Worm (Caenorhabditis elegans) whole organism, L3 larva: Measurements from ENCODE around the gene rha-1.

Experiments
- R02D3.7 ChIP-seq: fragments of 150-350 bp; optimal IDR thresholded peaks from 2 replicates; lab custom pipeline; 2014; ENCODE audit warnings: missing biosample characterization, missing genetic modification characterization
- ama-1 ChIP-seq: fragments of 150-350 bp; optimal IDR thresholded peaks from 2 replicates; lab custom pipeline; 2018
- ceh-28 ChIP-seq: fragments of 150-350 bp; optimal IDR thresholded peaks from 2 replicates; lab custom pipeline; 2014; ENCODE audit warnings: missing biosample characterization, missing genetic modification reagents, missing genetic modification characterization
- ceh-9 ChIP-seq: sonication (generic microtip); optimal IDR thresholded peaks from 2 replicates; lab custom pipeline; 2018; ENCODE audit warnings: missing biosample characterization, missing genetic modification characterization
- egl-5 ChIP-seq: fragments of 150-350 bp; optimal IDR thresholded peaks from 2 replicates; lab custom pipeline; 2017; ENCODE audit warnings: missing biosample characterization, missing genetic modification reagents, missing genetic modification characterization, inconsistent platforms
- elt-1 ChIP-seq: fragments of 150-350 bp; optimal IDR thresholded peaks from 2 replicates; lab custom pipeline; 2014; ENCODE audit warnings: missing biosample characterization, missing genetic modification characterization
- elt-2 ChIP-seq: sonication (generic microtip); optimal IDR thresholded peaks from 2 replicates; lab custom pipeline; 2016; ENCODE audit warnings: missing genetic modification reagents, mild to moderate bottlenecking, missing genetic modification characterization, missing compliant biosample characterization
- eor-1 ChIP-seq, 2 experiments: fragments of 150-350 bp; optimal IDR thresholded peaks; 2 replicates each; lab custom pipeline; 2014 to 2018; ENCODE audit warnings: missing biosample characterization in 2 of 2, missing genetic modification characterization in 2 of 2
- fkh-10 ChIP-seq: sonication (generic microtip); optimal IDR thresholded peaks from 2 replicates; lab custom pipeline; 2017; ENCODE audit warnings: missing biosample characterization, missing genetic modification reagents, missing genetic modification characterization
- fos-1 ChIP-seq: fragments of 150-350 bp; optimal IDR thresholded peaks from 2 replicates; lab custom pipeline; 2014; ENCODE audit warnings: missing biosample characterization, missing genetic modification characterization
- hmg-11 ChIP-seq: sonication (generic microtip); optimal IDR thresholded peaks from 2 replicates; lab custom pipeline; 2016; ENCODE audit warnings: missing genetic modification characterization, missing compliant biosample characterization
- lsy-12 ChIP-seq: sonication (generic microtip); optimal IDR thresholded peaks from 2 replicates; lab custom pipeline; 2016; ENCODE audit warnings: mild to moderate bottlenecking, missing genetic modification characterization, missing compliant biosample characterization
- mdl-1 ChIP-seq: fragments of 150-350 bp; optimal IDR thresholded peaks from 2 replicates; lab custom pipeline; 2014; ENCODE audit warnings: missing biosample characterization, missing genetic modification characterization
- mml-1 ChIP-seq: fragments of 150-350 bp; sonication (generic microtip); optimal IDR thresholded peaks from 3 replicates; lab custom pipeline; 2014; ENCODE audit warnings: missing biosample characterization, missing genetic modification characterization
- nhr-11 ChIP-seq: fragments of 150-350 bp; optimal IDR thresholded peaks from 2 replicates; lab custom pipeline; 2014; ENCODE audit warnings: missing biosample characterization, missing genetic modification characterization
- nhr-23 ChIP-seq: fragments of 150-350 bp; optimal IDR thresholded peaks from 2 replicates; lab custom pipeline; 2014; ENCODE audit warnings: missing biosample characterization, missing genetic modification reagents, missing genetic modification characterization
- nhr-237 ChIP-seq: fragments of 150-350 bp; optimal IDR thresholded peaks from 2 replicates; lab custom pipeline; 2014; ENCODE audit warnings: missing biosample characterization, missing genetic modification characterization
- nhr-25 ChIP-seq: sonication (generic microtip); optimal IDR thresholded peaks from 2 replicates; lab custom pipeline; 2017; ENCODE audit warnings: missing biosample characterization, missing genetic modification characterization
- nhr-28 ChIP-seq: fragments of 150-350 bp; optimal IDR thresholded peaks from 2 replicates; lab custom pipeline; 2014; ENCODE audit warnings: missing biosample characterization, missing genetic modification characterization
- nhr-43 ChIP-seq: sonication (generic microtip); optimal IDR thresholded peaks from 2 replicates; lab custom pipeline; 2016; ENCODE audit warnings: mild to moderate bottlenecking, missing genetic modification characterization, missing compliant biosample characterization; ENCODE audit not compliant: poor library complexity, severe bottlenecking
- nhr-67 ChIP-seq: fragments of 150-350 bp; optimal IDR thresholded peaks from 2 replicates; lab custom pipeline; 2014; ENCODE audit warnings: missing biosample characterization, missing genetic modification characterization
- nhr-76 ChIP-seq: fragments of 150-350 bp; sonication (generic microtip); optimal IDR thresholded peaks from 5 replicates; lab custom pipeline; 2014; ENCODE audit warnings: missing biosample characterization, missing genetic modification characterization
- nhr-77 ChIP-seq: fragments of 150-350 bp; optimal IDR thresholded peaks from 2 replicates; lab custom pipeline; 2014; ENCODE audit warnings: missing biosample characterization, missing genetic modification characterization
- pha-4 ChIP-seq: fragments of 150-350 bp; optimal IDR thresholded peaks from 2 replicates; lab custom pipeline; 2014; ENCODE audit warnings: missing biosample characterization, missing genetic modification reagents, missing genetic modification characterization
- pqm-1 ChIP-seq: fragments of 150-350 bp; optimal IDR thresholded peaks from 2 replicates; lab custom pipeline; 2017; ENCODE audit warnings: missing biosample characterization, missing genetic modification characterization, inconsistent platforms
- sea-2 ChIP-seq: fragments of 150-350 bp; sonication (generic microtip); optimal IDR thresholded peaks from 4 replicates; lab custom pipeline; 2014; ENCODE audit warnings: missing biosample characterization, missing genetic modification reagents, missing genetic modification characterization
- snpc-4 ChIP-seq: fragments of 150-350 bp; optimal IDR thresholded peaks from 2 replicates; lab custom pipeline; 2014; ENCODE audit warnings: missing biosample characterization, missing genetic modification characterization
- unc-62 ChIP-seq: fragments of 150-350 bp; sonication (generic microtip); optimal IDR thresholded peaks from 4 replicates; lab custom pipeline; 2014; ENCODE audit warnings: missing biosample characterization, missing genetic modification reagents, missing genetic modification characterization
- ztf-11 ChIP-seq: fragments of 150-350 bp; optimal IDR thresholded peaks from 2 replicates; lab custom pipeline; 2014; ENCODE audit warnings: missing biosample characterization, missing genetic modification characterization
- ztf-4 ChIP-seq: fragments of 150-350 bp; optimal IDR thresholded peaks from 2 replicates; lab custom pipeline; 2014; ENCODE audit warnings: missing biosample characterization, missing genetic modification characterization

Gene rha-1

DNA sequence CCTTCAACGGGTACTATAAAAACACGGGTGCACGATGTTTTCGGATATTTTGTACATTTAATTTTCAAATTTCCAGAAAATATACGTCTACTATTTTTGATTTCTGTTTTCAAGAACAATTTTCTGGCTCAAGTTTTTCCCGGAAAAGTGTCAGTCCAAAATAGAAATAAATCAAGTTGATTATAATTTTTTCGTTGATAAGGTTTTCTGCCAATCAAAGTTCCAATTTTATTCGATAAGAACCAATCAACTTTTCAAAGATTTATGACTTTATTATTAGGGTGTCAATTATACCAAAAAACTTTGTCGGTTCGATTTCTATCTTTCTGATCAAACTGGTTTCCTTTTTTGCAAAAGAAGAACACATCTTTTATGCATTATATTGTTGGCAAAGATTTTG is 31.2 kb upstream of the rha-1 start:
- TF ChIP-seq elt-2 (tag; lab: Kevin White, UChicago) (peak; percentile 8), nhr-67 (tag; lab: Kevin White, UChicago) (no peak)

DNA sequence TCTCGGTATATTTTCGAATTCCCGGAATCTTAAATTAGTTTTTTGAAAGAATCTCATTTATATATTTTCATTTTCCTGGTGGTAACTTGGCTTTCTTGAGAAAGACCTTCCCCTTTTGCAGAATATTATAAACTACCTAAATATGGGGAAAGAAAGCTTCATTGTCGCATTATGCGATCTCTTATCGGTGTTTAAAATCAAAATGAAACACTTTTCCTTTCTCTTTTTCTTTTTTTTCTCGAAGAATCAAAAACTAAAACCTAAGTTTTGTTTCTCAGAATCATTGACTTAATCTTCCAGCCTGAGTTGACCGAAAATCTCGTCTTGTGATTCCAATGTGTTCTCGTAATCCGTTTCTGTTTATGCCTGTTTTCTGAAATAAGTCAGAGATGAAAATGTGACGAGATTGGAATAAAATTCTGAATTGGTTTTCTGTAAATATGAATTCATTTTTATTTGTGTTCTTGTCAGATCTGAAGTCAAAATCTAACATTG is 29.1 kb upstream of the rha-1 start:
- TF ChIP-seq nhr-237 (tag; lab: Kevin White, UChicago): no peak
- TF ChIP-seq nhr-23 (tag; lab: Kevin White, UChicago): no peak
- TF ChIP-seq nhr-43: no peak
- peak; percentile 95 for TF ChIP-seq elt-1
- no peak for TF ChIP-seq ztf-4 (tag; lab: Kevin White, UChicago)
- TF ChIP-seq pha-4: no peak
- TF ChIP-seq egl-5 (tag; lab: Kevin White, UChicago): no peak
- TF ChIP-seq sea-2 (GFP tag; lab: Kevin White, UChicago): no peak

ce11 chrII:8911929-8912328 is 28.5 kb upstream of the rha-1 start, which contains the start of gene B0457.4:
TSS of gene B0457.4 (minus strand) at chrII:8912029.
- TF ChIP-seq egl-5 (tag; lab: Kevin White, UChicago) (no peak), pqm-1 (tag; lab: Kevin White, UChicago) (no peak), elt-2 (tag; lab: Kevin White, UChicago) (no peak), fos-1 (tag; lab: Kevin White, UChicago) (no peak), pha-4 (no peak), nhr-76 (no peak), hmg-11 (tag; lab: Kevin White, UChicago) (no peak), nhr-23 (tag; lab: Kevin White, UChicago) (no peak), snpc-4 (tag; lab: Kevin White, UChicago) (no peak), sea-2 (GFP tag; lab: Kevin White, UChicago) (no peak), nhr-77 (tag; lab: Kevin White, UChicago) (no peak), ceh-28 (no peak), mml-1 (tag; lab: Kevin White, UChicago) (no peak), nhr-11 (tag; lab: Kevin White, UChicago) (no peak), ceh-9 (tag; lab: Kevin White, UChicago) (no peak)

DNA sequence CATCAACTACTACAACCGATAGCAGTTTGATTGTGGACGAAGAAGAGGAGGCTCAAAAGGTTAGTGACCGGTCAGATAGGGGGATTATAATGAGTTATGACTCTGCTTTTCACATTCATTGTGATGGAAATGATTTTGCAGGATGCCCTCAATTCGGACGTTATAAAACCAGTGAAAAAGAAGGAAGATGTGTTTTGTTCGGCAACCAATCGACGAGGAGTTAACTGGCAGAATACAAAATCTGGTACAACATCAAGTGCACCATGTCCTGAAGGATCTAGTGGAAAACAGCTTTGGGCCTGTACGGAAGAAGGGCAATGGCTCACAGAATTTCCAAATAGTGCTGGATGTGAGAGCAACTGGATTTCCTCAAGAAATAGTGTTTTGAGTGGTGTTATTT is 20.4 kb upstream of the rha-1 start:
- TF ChIP-seq eor-1 (tag; optimal IDR thresholded peaks at IDR 0.05; lab: Kevin White, UChicago): no peak
- TF ChIP-seq ztf-11 (tag; lab: Kevin White, UChicago): no peak
- TF ChIP-seq ztf-4 (tag; lab: Kevin White, UChicago): no peak
- TF ChIP-seq nhr-76: no peak
- no peak for TF ChIP-seq ceh-28
- TF ChIP-seq lsy-12: no peak
- TF ChIP-seq nhr-43: no peak
- no peak for TF ChIP-seq mdl-1
- TF ChIP-seq R02D3.7: no peak

DNA sequence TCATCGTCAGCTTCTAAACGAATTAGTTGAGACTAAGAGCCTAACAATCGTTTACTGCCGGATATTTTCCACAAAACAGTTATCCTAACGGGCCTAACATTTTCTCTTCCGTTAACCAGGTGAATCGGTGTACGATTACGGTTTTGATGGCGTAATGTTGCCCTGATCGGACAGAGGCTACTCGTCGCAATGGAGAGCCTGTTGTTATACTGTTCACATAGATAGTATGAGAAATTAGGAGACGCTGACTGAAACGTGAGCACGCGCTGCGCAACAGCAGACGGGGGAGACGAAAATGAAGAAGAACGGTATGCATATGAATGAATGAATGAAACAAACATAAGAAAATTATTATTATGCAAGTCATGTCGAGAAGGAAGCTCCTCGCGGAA is 15.9 kb upstream of the rha-1 start:
- TF ChIP-seq pha-4 (no peak), sea-2 (GFP tag; lab: Kevin White, UChicago) (no peak), nhr-11 (tag; lab: Kevin White, UChicago) (no peak), fkh-10 (GFP tag; lab: Kevin White, UChicago) (no peak), nhr-67 (tag; lab: Kevin White, UChicago) (no peak)
- TF ChIP-seq, all 47 proteins: peak for 0

DNA sequence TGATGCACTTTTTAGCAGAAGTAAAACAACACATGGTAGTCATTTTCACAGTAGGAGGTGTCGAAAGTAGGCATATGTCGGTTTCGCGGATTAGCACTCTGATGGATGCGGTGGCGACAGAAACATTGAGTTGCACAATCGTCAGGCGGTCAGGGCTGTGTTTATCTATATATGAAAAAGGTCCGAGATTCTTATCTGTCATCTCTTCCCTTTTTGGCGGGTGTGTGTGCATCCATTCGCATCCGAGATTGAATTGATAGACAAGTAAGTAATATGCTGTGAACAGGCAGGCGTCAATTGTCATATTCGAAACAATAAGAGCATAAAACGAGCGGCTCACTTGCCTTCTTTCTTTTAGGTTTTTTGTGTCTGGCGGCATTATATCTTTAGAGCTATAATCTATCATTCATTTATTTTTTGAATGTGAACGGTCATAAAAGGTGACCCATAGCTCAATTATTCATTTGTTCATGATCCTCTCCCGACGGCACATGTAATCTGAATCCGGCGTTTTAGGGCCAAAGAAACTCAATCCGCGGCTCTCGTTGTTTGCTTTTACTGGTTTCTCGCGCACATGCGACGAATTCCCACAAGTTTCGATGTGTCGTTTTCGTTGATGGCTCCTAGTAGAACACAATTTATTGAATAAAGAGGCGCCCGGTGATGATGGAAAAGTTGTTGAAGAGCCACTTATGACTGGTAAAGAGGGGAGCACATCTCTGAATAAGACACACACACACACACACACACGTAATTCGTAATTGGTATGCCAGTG is 15.3 kb upstream of the rha-1 start:
- no peak for TF ChIP-seq nhr-11 (tag; lab: Kevin White, UChicago)

- TF ChIP-seq ama-1 (lab: Kevin White, UChicago): no peak
- TF ChIP-seq ztf-11 (tag; lab: Kevin White, UChicago): no peak
- no peak for TF ChIP-seq hmg-11 (tag; lab: Kevin White, UChicago)
- TF ChIP-seq eor-1 (tag; optimal IDR thresholded peaks at IDR 0.05; lab: Kevin White, UChicago): no peak
- TF ChIP-seq unc-62 (GFP tag; lab: Kevin White, UChicago): no peak
- no peak for TF ChIP-seq nhr-23 (tag; lab: Kevin White, UChicago)
- TF ChIP-seq nhr-25 (tag; lab: Kevin White, UChicago): no peak
- TF ChIP-seq pqm-1 (tag; lab: Kevin White, UChicago): no peak
- no peak for TF ChIP-seq fkh-10 (GFP tag; lab: Kevin White, UChicago)
- no peak for TF ChIP-seq nhr-28
Measured at ce11 chrII:8897244-8897643, 13.8 kb upstream of the rha-1 start.
